Worm (Caenorhabditis elegans) whole organism, midembryonic: ENCODE results near the gene sri-31.

ENCODE experiments used
- T22C8.4 ChIP-seq: fragments of 200-800 bp; sonication (Bioruptor generic); IDR thresholded peaks from 2 replicates; pipeline ENCODE4 v1.3.6; 2022; ENCODE audit warnings: missing genetic modification characterization, missing compliant biosample characterization
- cog-1 ChIP-seq: sonication (generic microtip); optimal IDR thresholded peaks from 2 replicates; lab custom pipeline; 2016; ENCODE audit warnings: missing genetic modification characterization, missing compliant biosample characterization
- flt-1 ChIP-seq: fragments of 200-800 bp; sonication (Bioruptor generic); IDR thresholded peaks from 2 replicates; pipeline ENCODE4 v1.3.6; 2022; ENCODE audit warnings: missing genetic modification characterization, missing compliant biosample characterization
- med-1 ChIP-seq: sonication (generic microtip); optimal IDR thresholded peaks from 2 replicates; lab custom pipeline; 2017; ENCODE audit warnings: missing genetic modification characterization, mild to moderate bottlenecking, missing compliant biosample characterization, antibody characterized with exemption, missing genetic modification reagents; ENCODE audit not compliant: insufficient read depth
- ref-1 ChIP-seq: fragments of 200-800 bp; sonication (Bioruptor generic); conservative IDR thresholded peaks from 2 replicates; pipeline ENCODE4 v1.3.6; 2022; ENCODE audit warnings: missing genetic modification reagents, missing genetic modification characterization, missing compliant biosample characterization
- tab-1 ChIP-seq: fragments of 200-800 bp; sonication (Bioruptor generic); IDR thresholded peaks from 2 replicates; pipeline ENCODE4 v1.3.6; 2022; ENCODE audit warnings: missing genetic modification characterization, missing compliant biosample characterization
- ztf-23 ChIP-seq: fragments of 200-800 bp; sonication (Bioruptor generic); IDR thresholded peaks from 2 replicates; pipeline ENCODE4 v1.3.6; 2022; ENCODE audit warnings: missing genetic modification reagents, missing genetic modification characterization, missing compliant biosample characterization
- ztf-29 ChIP-seq: fragments of 200-800 bp; sonication (Bioruptor generic); IDR thresholded peaks from 2 replicates; pipeline ENCODE4 v1.3.6; 2022; ENCODE audit warnings: missing genetic modification reagents, missing genetic modification characterization, missing compliant biosample characterization

DNA sequence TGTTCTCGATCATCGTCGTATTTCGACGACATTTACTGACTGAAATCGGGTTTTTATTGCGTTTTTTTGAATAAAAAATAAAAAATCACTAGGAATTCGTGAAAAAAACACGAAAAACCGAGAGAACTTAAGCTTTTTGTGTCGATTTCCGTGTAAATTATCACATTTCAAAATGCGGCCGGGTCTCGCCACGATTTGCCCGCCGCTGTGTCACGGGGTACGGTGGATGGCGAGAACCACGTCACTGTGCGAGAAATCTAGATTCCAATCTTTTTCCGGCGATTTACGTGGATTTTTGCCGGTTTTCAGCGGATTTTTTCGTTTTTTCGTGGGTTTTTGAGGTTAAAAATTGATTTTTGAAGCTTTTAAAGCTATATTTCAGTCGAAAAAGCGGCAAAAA, 26.1 kb downstream of the sri-31 start, which contains the start of gene Y25C1A.8:
- TF ChIP-seq ref-1 (no peak), flt-1 (GFP tag; lab: Robert Waterston, UW) (peak; percentile 64; the same call in 1 of the 2 replicates), cog-1 (tag; lab: Kevin White, UChicago) (peak; percentile 57), T22C8.4 (GFP tag; lab: Robert Waterston, UW) (no peak), ztf-23 (GFP tag; lab: Robert Waterston, UW) (peak; percentile 63), tab-1 (GFP tag; lab: Robert Waterston, UW) (no peak), ztf-29 (GFP tag; lab: Robert Waterston, UW) (no peak), med-1 (GFP tag; lab: Kevin White, UChicago) (no peak)
